Worm (Caenorhabditis elegans) whole organism, early embryonic: ENCODE data around the gene grl-27.

Source experiments
- F13C5.2 ChIP-seq: sonication (generic microtip); optimal IDR thresholded peaks from 2 replicates; lab custom pipeline; 2017; ENCODE audit warnings: mild to moderate bottlenecking, missing genetic modification characterization, inconsistent platforms, missing compliant biosample characterization
- aly-1 ChIP-seq: sonication (generic microtip); optimal IDR thresholded peaks from 2 replicates; lab custom pipeline; 2016; ENCODE audit warnings: missing genetic modification characterization, missing compliant biosample characterization
- ama-1 ChIP-seq: fragments of 150-350 bp; optimal IDR thresholded peaks from 2 replicates; lab custom pipeline; 2014
- ceh-13 ChIP-seq: fragments of 200-800 bp; sonication (Bioruptor generic); optimal IDR thresholded peaks from 2 replicates; lab custom pipeline; 2018; ENCODE audit warnings: mild to moderate bottlenecking, missing genetic modification characterization, missing compliant biosample characterization
- ets-7 ChIP-seq: sonication (generic microtip); optimal IDR thresholded peaks from 2 replicates; lab custom pipeline; 2016; ENCODE audit warnings: missing genotype, missing genetic modification characterization, missing compliant biosample characterization
- flt-1 ChIP-seq: fragments of 200-800 bp; sonication (Bioruptor generic); IDR thresholded peaks from 2 replicates; pipeline ENCODE4 v1.3.6; 2022; ENCODE audit warnings: missing genetic modification characterization, missing compliant biosample characterization
- hmg-4 ChIP-seq: fragments of 200-800 bp; sonication (Bioruptor generic); optimal IDR thresholded peaks from 2 replicates; lab custom pipeline; 2018; ENCODE audit warnings: mild to moderate bottlenecking, missing genetic modification characterization, missing compliant biosample characterization
- pes-1 ChIP-seq: fragments of 200-800 bp; sonication (Bioruptor generic); IDR thresholded peaks from 2 replicates; pipeline ENCODE4 v1.3.6; 2022; ENCODE audit warnings: missing genetic modification reagents, missing genetic modification characterization, missing compliant biosample characterization
- sea-1 ChIP-seq: fragments of 200-800 bp; sonication (Bioruptor generic); conservative IDR thresholded peaks from 2 replicates; pipeline ENCODE4 v1.3.6; 2022; ENCODE audit warnings: missing genetic modification characterization, missing compliant biosample characterization
- tbx-11 ChIP-seq: fragments of 200-800 bp; sonication (Bioruptor generic); IDR thresholded peaks from 2 replicates; pipeline ENCODE4 v1.3.6; 2022; ENCODE audit warnings: missing genetic modification characterization, missing compliant biosample characterization
- tra-4 ChIP-seq: sonication (generic microtip); optimal IDR thresholded peaks from 2 replicates; lab custom pipeline; 2017; ENCODE audit warnings: missing genetic modification characterization, missing compliant biosample characterization

DNA sequence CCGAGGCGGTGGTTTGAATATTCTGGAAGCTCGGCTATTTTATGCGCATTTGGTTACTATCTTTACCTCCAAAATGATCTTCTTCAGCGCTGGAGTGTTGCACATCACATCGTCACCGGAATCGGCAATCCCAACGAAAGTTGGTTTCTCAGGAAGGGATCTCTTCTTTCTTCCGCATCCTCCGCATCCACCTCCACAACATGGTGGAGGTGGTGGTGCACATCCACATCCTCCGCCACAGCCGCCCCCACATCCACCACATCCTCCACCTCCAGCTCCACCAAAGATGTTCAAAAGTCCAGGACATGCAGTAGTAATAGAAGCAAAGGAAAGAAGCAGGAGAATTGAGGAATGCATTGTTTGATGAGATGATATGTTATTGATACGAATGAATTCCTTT, 18.2 kb downstream of the grl-27 start, which contains the start of gene grl-31:
- TF ChIP-seq hmg-4 (no peak), ama-1 (lab: Kevin White, UChicago) (no peak), pes-1 (GFP tag; lab: Robert Waterston, UW) (no peak), ceh-13 (no peak), sea-1 (no peak), F13C5.2 (tag; lab: Kevin White, UChicago) (no peak), tbx-11 (GFP tag; lab: Robert Waterston, UW) (no peak), aly-1 (no peak), flt-1 (no peak), tra-4 (tag; lab: Kevin White, UChicago) (no peak), ets-7 (no peak)
